Fruit fly (Drosophila melanogaster) whole organism, embryonic: ENCODE results near the gene CG5273.

Experiments used
- BEAF-32 ChIP-seq: fragments of 200-800 bp; sonication (Bioruptor generic); optimal IDR thresholded peaks from 3 replicates; lab custom pipeline; 2017; ENCODE audit warnings: missing biosample characterization, missing genetic modification characterization, mild to moderate bottlenecking, moderate library complexity, missing genetic modification reagents
- Blimp-1 ChIP-seq: fragments of 200-800 bp; sonication (Bioruptor generic); optimal IDR thresholded peaks from 3 replicates; lab custom pipeline; 2018; ENCODE audit warnings: missing biosample characterization, missing genetic modification characterization, mild to moderate bottlenecking, moderate library complexity, missing genetic modification reagents
- CG10431 ChIP-seq: fragments of 200-800 bp; sonication (Bioruptor generic); optimal IDR thresholded peaks from 3 replicates; lab custom pipeline; 2018; ENCODE audit warnings: missing biosample characterization, mild to moderate bottlenecking, missing genetic modification characterization
- CG11093 ChIP-seq: fragments of 200-800 bp; sonication (Bioruptor generic); IDR thresholded peaks from 3 replicates; pipeline ENCODE4 v1.3.6; 2022; ENCODE audit warnings: missing biosample characterization, missing genetic modification characterization
- CG11504 ChIP-seq: fragments of 200-800 bp; sonication (Bioruptor generic); optimal IDR thresholded peaks from 3 replicates; lab custom pipeline; 2019; ENCODE audit warnings: missing biosample characterization, mild to moderate bottlenecking, missing genetic modification characterization, moderate library complexity
- CG14667 ChIP-seq: fragments of 200-800 bp; sonication (Bioruptor generic); IDR thresholded peaks from 2 replicates; pipeline ENCODE4 v1.3.6; 2022; ENCODE audit warnings: missing biosample characterization, missing genetic modification characterization
- CG17359 ChIP-seq: fragments of 200-800 bp; sonication (Bioruptor generic); optimal IDR thresholded peaks from 3 replicates; lab custom pipeline; 2018; ENCODE audit warnings: missing biosample characterization, mild to moderate bottlenecking, missing genetic modification characterization, moderate library complexity
- CG17829 ChIP-seq: fragments of 200-800 bp; optimal IDR thresholded peaks from 2 replicates; lab custom pipeline; 2019; ENCODE audit warnings: missing biosample characterization, mild to moderate bottlenecking, missing genetic modification characterization, moderate library complexity
- CG1792 ChIP-seq: fragments of 200-800 bp; sonication (Bioruptor generic); optimal IDR thresholded peaks from 2 replicates; lab custom pipeline; 2016; ENCODE audit warnings: missing biosample characterization, missing genetic modification characterization
- CG1832 ChIP-seq: fragments of 200-800 bp; sonication (Bioruptor generic); optimal IDR thresholded peaks from 2 replicates; lab custom pipeline; 2017; ENCODE audit warnings: missing biosample characterization, mild to moderate bottlenecking, missing genetic modification characterization, inconsistent platforms
- CG18599 ChIP-seq: fragments of 200-800 bp; sonication (Bioruptor generic); optimal IDR thresholded peaks from 3 replicates; lab custom pipeline; 2017; ENCODE audit warnings: missing biosample characterization, missing genetic modification characterization, mild to moderate bottlenecking, moderate library complexity, missing genetic modification reagents
- CG2678 ChIP-seq: fragments of 200-800 bp; sonication (Bioruptor generic); optimal IDR thresholded peaks from 3 replicates; lab custom pipeline; 2019; ENCODE audit warnings: missing biosample characterization, mild to moderate bottlenecking, missing genetic modification characterization, moderate library complexity
- CG2712 ChIP-seq: fragments of 200-800 bp; optimal IDR thresholded peaks from 3 replicates; lab custom pipeline; 2019; ENCODE audit warnings: missing biosample characterization, mild to moderate bottlenecking, missing genetic modification characterization, moderate library complexity
- CG3407 ChIP-seq: fragments of 200-800 bp; sonication (Bioruptor generic); optimal IDR thresholded peaks from 2 replicates; lab custom pipeline; 2018; ENCODE audit warnings: missing biosample characterization, mild to moderate bottlenecking, missing genetic modification characterization
- CG7556 ChIP-seq: fragments of 200-800 bp; sonication (Bioruptor generic); optimal IDR thresholded peaks from 2 replicates; lab custom pipeline; 2017; ENCODE audit warnings: missing biosample characterization, mild to moderate bottlenecking, missing genetic modification characterization
- CG9932 ChIP-seq: fragments of 200-800 bp; sonication (Bioruptor generic); IDR thresholded peaks from 2 replicates; pipeline ENCODE4 v1.3.6; 2022; ENCODE audit warnings: missing biosample characterization, missing genetic modification characterization
- CkIIα-i1 ChIP-seq: fragments of 200-800 bp; sonication (Bioruptor generic); IDR thresholded peaks from 2 replicates; pipeline ENCODE4 v1.3.6; 2022; ENCODE audit warnings: missing biosample characterization, missing genetic modification characterization
- D19A ChIP-seq: fragments of 200-800 bp; optimal IDR thresholded peaks from 3 replicates; lab custom pipeline; 2019; ENCODE audit warnings: missing biosample characterization, mild to moderate bottlenecking, missing genetic modification characterization, moderate library complexity
- Dbx ChIP-seq: fragments of 200-800 bp; sonication (Bioruptor generic); IDR thresholded peaks from 3 replicates; pipeline ENCODE4 v1.3.6; 2022; ENCODE audit warnings: missing biosample characterization, missing genetic modification characterization
- Dll ChIP-seq: fragments of 200-800 bp; sonication (Bioruptor generic); IDR thresholded peaks from 4 replicates; pipeline ENCODE4 v1.3.6; 2022; ENCODE audit warnings: missing biosample characterization, missing genetic modification characterization; ENCODE audit not compliant: partially characterized antibody
- Drgx ChIP-seq: fragments of 200-800 bp; sonication (Bioruptor generic); IDR thresholded peaks from 2 replicates; pipeline ENCODE4 v1.3.6; 2022; ENCODE audit warnings: missing biosample characterization, missing genetic modification characterization
- H15 ChIP-seq: fragments of 200-800 bp; sonication (Bioruptor generic); IDR thresholded peaks from 3 replicates; pipeline ENCODE4 v1.3.6; 2022; ENCODE audit warnings: missing biosample characterization, missing genetic modification characterization
- Hr39 ChIP-seq: fragments of >200 bp; optimal IDR thresholded peaks from 2 replicates; lab custom pipeline; 2017
- Med ChIP-seq: fragments of 200-800 bp; sonication (Bioruptor generic); peaks from one replicate; lab custom pipeline; 2016; ENCODE audit warnings: missing biosample characterization, missing genetic modification characterization, mild to moderate bottlenecking, inconsistent platforms, moderate library complexity
- Nf-YA ChIP-seq: fragments of 200-800 bp; sonication (Bioruptor generic); IDR thresholded peaks from 2 replicates; pipeline ENCODE4 v1.3.6; 2022; ENCODE audit warnings: missing biosample characterization, missing genetic modification characterization
- Oaz ChIP-seq: fragments of 200-800 bp; sonication (Bioruptor generic); IDR thresholded peaks from 2 replicates; pipeline ENCODE4 v1.3.6; 2022; ENCODE audit warnings: missing biosample characterization, missing genetic modification characterization
- Scr ChIP-seq: fragments of 200-800 bp; sonication (Bioruptor generic); IDR thresholded peaks from 2 replicates; pipeline ENCODE4 v1.3.6; 2022; ENCODE audit warnings: missing biosample characterization, missing genetic modification characterization; ENCODE audit not compliant: partially characterized antibody
- Spps ChIP-seq: fragments of 200-800 bp; sonication (Bioruptor generic); optimal IDR thresholded peaks from 2 replicates; lab custom pipeline; 2018; ENCODE audit warnings: missing biosample characterization, mild to moderate bottlenecking, missing genetic modification characterization
- Tbp ChIP-seq: fragments of >200 bp; optimal IDR thresholded peaks from 2 replicates; lab custom pipeline; 2018; ENCODE audit warnings: missing biosample characterization, missing genetic modification characterization
- dmrt11E ChIP-seq: fragments of 200-800 bp; sonication (Bioruptor generic); optimal IDR thresholded peaks from 3 replicates; lab custom pipeline; 2018; ENCODE audit warnings: missing biosample characterization, mild to moderate bottlenecking, missing genetic modification characterization, moderate library complexity
- dmrt99B ChIP-seq: fragments of 200-800 bp; sonication (Bioruptor generic); optimal IDR thresholded peaks from 2 replicates; lab custom pipeline; 2018; ENCODE audit warnings: missing biosample characterization, mild to moderate bottlenecking, missing genetic modification characterization, moderate library complexity
- esg ChIP-seq: fragments of 200-800 bp; sonication (Bioruptor generic); conservative IDR thresholded peaks from 2 replicates; pipeline ENCODE4 v1.3.6; 2022; ENCODE audit warnings: missing biosample characterization, missing genetic modification characterization
- gcm ChIP-seq: fragments of 200-800 bp; sonication (Bioruptor generic); optimal IDR thresholded peaks from 2 replicates; lab custom pipeline; 2019; ENCODE audit warnings: missing biosample characterization, mild to moderate bottlenecking, missing genetic modification characterization, moderate library complexity
- gem ChIP-seq: fragments of 200-800 bp; sonication (Bioruptor generic); optimal IDR thresholded peaks from 2 replicates; lab custom pipeline; 2019; ENCODE audit warnings: missing biosample characterization, mild to moderate bottlenecking, missing genetic modification characterization, moderate library complexity
- prd ChIP-seq, 3 experiments: fragments of >200 bp in 2 of 3; fragments of 200-800 bp in 1 of 3; sonication (Bioruptor generic) in 1 of 3; optimal IDR thresholded peaks in 2 of 3; IDR thresholded peaks in 1 of 3; 2 replicates in 2 of 3; 3 replicates in 1 of 3; pipeline versions ENCODE4 v1.3.6 to Lab custom; 2017 to 2022; ENCODE audit warnings: missing biosample characterization in 1 of 3, missing genetic modification characterization in 1 of 3
- row ChIP-seq: fragments of 200-800 bp; sonication (Bioruptor generic); IDR thresholded peaks from 3 replicates; pipeline ENCODE4 v1.3.6; 2022; ENCODE audit warnings: missing biosample characterization, missing genetic modification characterization
- so ChIP-seq: fragments of 200-800 bp; sonication (Bioruptor generic); IDR thresholded peaks from 3 replicates; pipeline ENCODE4 v1.3.6; 2022; ENCODE audit warnings: missing biosample characterization, missing genetic modification characterization
- trem ChIP-seq: fragments of 200-800 bp; optimal IDR thresholded peaks from 3 replicates; lab custom pipeline; 2019; ENCODE audit warnings: missing biosample characterization, mild to moderate bottlenecking, missing genetic modification characterization, moderate library complexity
- vvl ChIP-seq: fragments of 200-800 bp; sonication (Bioruptor generic); IDR thresholded peaks from 2 replicates; pipeline ENCODE4 v1.3.6; 2022; ENCODE audit warnings: missing biosample characterization, missing genetic modification characterization

The CG5273 gene

DNA sequence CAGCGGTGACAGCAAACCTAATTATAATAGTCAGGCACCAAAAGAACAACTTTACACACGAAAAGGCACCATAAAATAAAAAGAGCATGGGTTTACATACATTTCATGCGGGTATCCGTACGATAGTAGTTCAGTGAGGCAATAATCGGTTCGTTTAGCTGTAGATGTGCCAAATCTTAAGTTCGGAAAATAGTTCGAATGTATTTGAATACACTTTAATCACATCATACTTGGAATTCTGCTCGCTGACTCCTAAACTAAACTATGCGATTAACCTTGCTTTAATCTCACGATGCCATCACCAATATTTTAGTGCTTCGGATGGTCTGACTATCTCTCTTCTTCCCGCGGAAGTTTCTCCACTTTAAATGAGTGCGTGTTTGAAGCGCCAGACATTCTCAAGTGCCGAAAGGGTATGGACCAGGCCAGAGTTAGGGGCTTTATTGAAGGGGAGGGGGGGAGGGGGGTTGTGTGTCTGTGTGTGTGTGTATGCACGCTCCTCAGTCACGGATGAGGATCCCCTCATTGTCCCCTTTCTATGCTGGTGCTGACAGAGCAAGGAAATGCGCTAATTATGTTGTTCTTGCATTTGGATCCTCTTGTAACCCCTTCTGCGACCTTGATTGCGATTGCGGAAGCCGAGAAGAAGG is 46.0 kb upstream of the CG5273 start (continued):
- TF ChIP-seq CG2712 (tag; lab: Kevin White, UChicago) (peak; percentile 25), gem (peak; percentile 15), H15 (no peak), CG17829 (no peak), Nf-YA (GFP tag; lab: Robert Waterston, UW) (no peak), Spps (tag; lab: Kevin White, UChicago) (no peak), CG1832 (GFP tag; lab: Kevin White, UChicago) (no peak), CG17359 (tag; lab: Kevin White, UChicago) (no peak), gcm (GFP tag; lab: Kevin White, UChicago) (peak; percentile 66), CG14667 (GFP tag; lab: Robert Waterston, UW) (no peak), Hr39 (lab: Kevin White, UChicago) (no peak), CG7556 (no peak), CG11093 (no peak), Scr (GFP tag; lab: Robert Waterston, UW) (peak; percentile 39; the same call in 1 of the 2 replicates), Med (GFP tag; lab: Kevin White, UChicago) (peak; percentile 74), prd (optimal IDR thresholded peaks at IDR 0.05; lab: Kevin White, UChicago) (no peak), prd (GFP tag; IDR thresholded peaks at IDR 0.05; lab: Robert Waterston, UW) (0 out of 3 replicates have a peak, but pooled peaks have one; percentile 15), so (GFP tag; lab: Robert Waterston, UW) (no peak), D19A (peak; percentile 12), CG9932 (GFP tag; lab: Robert Waterston, UW) (0 out of 2 replicates have a peak, but pooled peaks have one; percentile 18), CG10431 (GFP tag; lab: Kevin White, UChicago) (no peak), Dbx (GFP tag; lab: Robert Waterston, UW) (no peak), CG11504 (tag; lab: Kevin White, UChicago) (no peak), Tbp (no peak), Oaz (no peak), esg (GFP tag; lab: Robert Waterston, UW) (no peak), CG1792 (GFP tag; lab: Kevin White, UChicago) (no peak), vvl (no peak), Drgx (no peak), CG2678 (tag; lab: Kevin White, UChicago) (peak; percentile 10), Blimp-1 (peak; percentile 5), dmrt11E (no peak), CG3407 (GFP tag; lab: Kevin White, UChicago) (no peak), trem (tag; lab: Kevin White, UChicago) (no peak), Dll (GFP tag; lab: Robert Waterston, UW) (peak; percentile 38; the same call in 1 of the 4 replicates), CG18599 (peak; percentile 5), CkIIα-i1 (no peak), row (GFP tag; lab: Robert Waterston, UW) (peak; percentile 38; the same call in 2 of the 3 replicates), BEAF-32 (GFP tag; lab: Kevin White, UChicago) (peak; percentile 46)

DNA sequence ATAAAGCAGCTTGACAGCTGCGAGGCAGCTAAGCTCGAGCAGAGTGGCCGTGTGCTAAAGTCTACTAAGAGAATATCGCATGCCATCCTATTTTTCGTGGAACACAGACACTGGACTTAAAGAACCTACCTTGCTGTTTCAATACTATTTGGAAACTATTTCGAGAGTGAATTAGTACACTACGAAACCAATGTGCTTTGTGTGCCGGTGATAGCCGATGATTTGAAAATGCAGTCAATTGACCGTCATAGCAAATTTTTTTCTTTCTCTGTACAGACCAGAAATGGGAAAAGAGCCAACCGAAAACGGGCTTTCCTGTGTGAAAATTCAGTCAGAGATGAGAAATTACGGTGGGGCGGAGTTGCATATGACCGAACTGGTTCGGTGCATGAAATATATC is 44.0 kb upstream of the CG5273 start:
- TF ChIP-seq dmrt99B (tag; lab: Kevin White, UChicago) (no peak), Drgx (peak; percentile 62)
- TF ChIP-seq, all 482 proteins: peak for 1
